Worm (Caenorhabditis elegans) whole organism, mixed stage, embryonic: ENCODE measurements around the gene Y69A2AR.1.
"Not testable (repeated sequence)": the region's sequence is repeated elsewhere in the genome, so short reads cannot be mapped to it uniquely, and the experiment has no call there.

Source experiments
- M03D4.4 ChIP-seq: sonication (generic microtip); optimal IDR thresholded peaks from 2 replicates; lab custom pipeline; 2017; ENCODE audit warnings: mild to moderate bottlenecking, missing genetic modification characterization, missing compliant biosample characterization
- ceh-43 ChIP-seq: fragments of 200-800 bp; sonication (Bioruptor generic); optimal IDR thresholded peaks from 2 replicates; lab custom pipeline; 2018; ENCODE audit warnings: mild to moderate bottlenecking, missing genetic modification characterization, moderate library complexity, missing compliant biosample characterization
- ceh-83 ChIP-seq: fragments of 200-800 bp; sonication (Bioruptor generic); optimal IDR thresholded peaks from 2 replicates; lab custom pipeline; 2018; ENCODE audit warnings: mild to moderate bottlenecking, missing genetic modification characterization, missing compliant biosample characterization
- ces-1 ChIP-seq: fragments of 150-350 bp; optimal IDR thresholded peaks from 2 replicates; lab custom pipeline; 2014; ENCODE audit warnings: missing biosample characterization, missing genetic modification reagents, missing genetic modification characterization
- drap-1 ChIP-seq: fragments of 200-800 bp; sonication (Bioruptor generic); optimal IDR thresholded peaks from 3 replicates; lab custom pipeline; 2018; ENCODE audit warnings: mild to moderate bottlenecking, missing genetic modification characterization, missing compliant biosample characterization
- elt-3 ChIP-seq: fragments of 150-350 bp; optimal IDR thresholded peaks from 2 replicates; lab custom pipeline; 2014; ENCODE audit warnings: missing biosample characterization, missing genetic modification characterization
- flh-1 ChIP-seq: fragments of 200-800 bp; sonication (Bioruptor generic); optimal IDR thresholded peaks from 2 replicates; lab custom pipeline; 2018; ENCODE audit warnings: mild to moderate bottlenecking, missing genetic modification characterization, moderate library complexity, missing compliant biosample characterization
- ham-2 ChIP-seq: fragments of 200-800 bp; sonication (Bioruptor generic); optimal IDR thresholded peaks from 2 replicates; lab custom pipeline; 2018; ENCODE audit warnings: mild to moderate bottlenecking, missing genetic modification characterization, missing compliant biosample characterization
- hlh-1 ChIP-seq: fragments of 150-350 bp; optimal IDR thresholded peaks from 2 replicates; lab custom pipeline; 2014; ENCODE audit warnings: missing biosample characterization, missing genetic modification reagents, missing genetic modification characterization
- lin-32 ChIP-seq: fragments of 200-800 bp; sonication (Bioruptor generic); optimal IDR thresholded peaks from 2 replicates; lab custom pipeline; 2018; ENCODE audit warnings: mild to moderate bottlenecking, missing genetic modification characterization, missing compliant biosample characterization
- lsy-2 ChIP-seq: fragments of 150-350 bp; optimal IDR thresholded peaks from 2 replicates; lab custom pipeline; 2014; ENCODE audit warnings: missing biosample characterization, missing genetic modification characterization
- mab-5 ChIP-seq: fragments of 150-350 bp; optimal IDR thresholded peaks from 2 replicates; lab custom pipeline; 2014; ENCODE audit warnings: missing biosample characterization, missing genetic modification characterization
- mep-1 ChIP-seq: fragments of 150-350 bp; optimal IDR thresholded peaks from 2 replicates; lab custom pipeline; 2017; ENCODE audit warnings: missing biosample characterization, missing genetic modification reagents, missing genetic modification characterization, inconsistent platforms
- mls-2 ChIP-seq: sonication (generic microtip); optimal IDR thresholded peaks from 2 replicates; lab custom pipeline; 2016; ENCODE audit warnings: mild to moderate bottlenecking, missing genetic modification characterization, moderate library complexity, missing compliant biosample characterization
- nhr-237 ChIP-seq: fragments of 150-350 bp; optimal IDR thresholded peaks from 2 replicates; lab custom pipeline; 2014; ENCODE audit warnings: missing biosample characterization, missing genetic modification characterization
- nhr-28 ChIP-seq: fragments of 150-350 bp; optimal IDR thresholded peaks from 2 replicates; lab custom pipeline; 2014; ENCODE audit warnings: missing biosample characterization, missing genetic modification characterization
- nhr-76 ChIP-seq: sonication (generic microtip); optimal IDR thresholded peaks from 2 replicates; lab custom pipeline; 2017; ENCODE audit warnings: missing biosample characterization, missing genetic modification characterization
- sem-2 ChIP-seq: fragments of 200-800 bp; sonication (Bioruptor generic); optimal IDR thresholded peaks from 2 replicates; lab custom pipeline; 2018; ENCODE audit warnings: mild to moderate bottlenecking, missing genetic modification characterization, missing compliant biosample characterization
- snpc-4 ChIP-seq: fragments of 150-350 bp; optimal IDR thresholded peaks from 2 replicates; lab custom pipeline; 2014; ENCODE audit warnings: missing biosample characterization, missing genetic modification characterization
- sptf-1 ChIP-seq: sonication (generic microtip); optimal IDR thresholded peaks from 2 replicates; lab custom pipeline; 2017; ENCODE audit warnings: mild to moderate bottlenecking, missing genetic modification characterization, moderate library complexity, missing compliant biosample characterization
- tbx-8 ChIP-seq: fragments of 200-800 bp; sonication (Bioruptor generic); optimal IDR thresholded peaks from 2 replicates; lab custom pipeline; 2018; ENCODE audit warnings: mild to moderate bottlenecking, missing genetic modification characterization, moderate library complexity, missing compliant biosample characterization
- unc-120 ChIP-seq: sonication (generic microtip); optimal IDR thresholded peaks from 2 replicates; lab custom pipeline; 2017; ENCODE audit warnings: missing genetic modification characterization, missing compliant biosample characterization; ENCODE audit not compliant: poor library complexity, severe bottlenecking
- unc-39 ChIP-seq: fragments of 150-350 bp; optimal IDR thresholded peaks from 2 replicates; lab custom pipeline; 2014; ENCODE audit warnings: missing biosample characterization, missing genetic modification characterization
- unc-62 ChIP-seq: fragments of 150-350 bp; optimal IDR thresholded peaks from 2 replicates; lab custom pipeline; 2014; ENCODE audit warnings: missing biosample characterization, missing genetic modification reagents, missing genetic modification characterization
- zip-8 ChIP-seq: fragments of 150-350 bp; optimal IDR thresholded peaks from 2 replicates; lab custom pipeline; 2014; ENCODE audit warnings: missing biosample characterization, missing genetic modification characterization
- ztf-11 ChIP-seq: fragments of 150-350 bp; optimal IDR thresholded peaks from 2 replicates; lab custom pipeline; 2014; ENCODE audit warnings: missing biosample characterization, missing genetic modification characterization

Y69A2AR.1 gene

DNA sequence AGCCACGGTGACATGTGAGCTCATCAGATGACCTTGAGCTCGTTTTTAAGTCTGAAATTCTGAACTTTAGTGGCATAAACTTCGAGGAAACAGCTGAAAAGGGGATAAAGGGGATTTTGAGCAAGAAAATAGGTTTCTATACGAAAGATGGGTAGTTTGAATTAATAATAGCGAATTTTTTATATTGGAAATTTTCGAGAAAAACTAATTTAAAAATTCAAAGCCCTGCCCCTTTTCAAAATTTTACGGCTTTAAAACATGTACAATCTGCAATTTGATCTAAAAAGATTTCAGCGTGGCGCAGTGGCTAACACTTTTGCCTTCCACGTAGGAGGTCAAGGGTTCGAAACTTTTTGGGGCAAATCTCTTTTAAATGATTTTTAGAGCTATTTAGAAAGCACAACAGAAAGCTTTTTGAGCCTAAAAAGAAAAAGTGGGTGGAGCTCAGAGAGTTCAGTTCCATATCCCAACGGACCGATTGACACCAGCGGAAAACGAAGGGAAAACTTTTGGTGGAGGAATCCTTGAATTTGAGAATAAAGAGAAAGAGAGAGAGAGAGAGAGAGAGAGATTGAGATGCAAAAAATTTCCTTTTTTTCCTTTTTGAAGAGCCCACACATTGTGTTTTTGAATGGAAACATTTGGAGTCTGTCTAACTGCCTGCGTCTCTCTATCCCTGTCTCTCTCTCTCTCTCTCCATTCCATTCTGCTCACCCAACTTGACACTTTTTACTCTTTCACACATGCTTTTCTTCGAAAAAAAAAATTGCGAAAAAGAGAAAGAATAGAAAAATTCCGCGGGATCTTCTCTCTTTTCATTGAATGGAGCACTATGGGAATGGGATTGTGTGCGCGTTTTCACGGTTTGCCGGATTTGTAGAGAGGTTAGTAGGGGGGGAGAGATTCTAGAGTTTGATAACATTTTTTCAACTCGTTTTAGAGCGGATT, 2.6 kb upstream of the Y69A2AR.1 start, which contains the start of gene Y69A2AR.31:
Gene Y69A2AR.31, minus strand, starts transcription at position 51 of the 948 bp plus-strand sequence.
- TF ChIP-seq ces-1 (GFP tag; lab: Kevin White, UChicago) (peak; percentile 14), ztf-11 (tag; lab: Kevin White, UChicago) (no peak)

ce11 chrIV:2664901-2665201, 2.0 kb upstream of the Y69A2AR.1 start:
- TF ChIP-seq mep-1 (tag; lab: Kevin White, UChicago): no peak
- no peak for TF ChIP-seq ham-2
- no peak for TF ChIP-seq M03D4.4 (tag; lab: Kevin White, UChicago)
- TF ChIP-seq ces-1 (GFP tag; lab: Kevin White, UChicago): no peak
- no peak for TF ChIP-seq flh-1 (GFP tag; lab: Kevin White, UChicago)
- no peak for TF ChIP-seq unc-120 (tag; lab: Kevin White, UChicago)
- no peak for TF ChIP-seq nhr-76 (tag; lab: Kevin White, UChicago)
- TF ChIP-seq lin-32: no peak
- TF ChIP-seq sptf-1 (tag; lab: Kevin White, UChicago): no peak
- no peak for TF ChIP-seq mab-5 (tag; lab: Kevin White, UChicago)
- no peak for TF ChIP-seq unc-62 (GFP tag; lab: Kevin White, UChicago)
- no peak for TF ChIP-seq tbx-8
- TF ChIP-seq hlh-1 (tag; lab: Kevin White, UChicago): no peak
- no peak for TF ChIP-seq ceh-43 (GFP tag; lab: Kevin White, UChicago)
- TF ChIP-seq sem-2 (GFP tag; lab: Kevin White, UChicago): no peak

- TF ChIP-seq drap-1 (GFP tag; lab: Kevin White, UChicago) (no peak), unc-62 (GFP tag; lab: Kevin White, UChicago) (peak; percentile 38), unc-39 (tag; lab: Kevin White, UChicago) (no peak), nhr-28 (tag; lab: Kevin White, UChicago) (no peak), unc-120 (tag; lab: Kevin White, UChicago) (peak; percentile 84), ceh-83 (no peak), snpc-4 (tag; lab: Kevin White, UChicago) (no peak), hlh-1 (tag; lab: Kevin White, UChicago) (peak; percentile 97), ztf-11 (tag; lab: Kevin White, UChicago) (no peak), flh-1 (GFP tag; lab: Kevin White, UChicago) (no peak), lin-32 (no peak), M03D4.4 (tag; lab: Kevin White, UChicago) (no peak)
Measured at ce11 chrIV:2665388-2665978, 1.4 kb upstream of the Y69A2AR.1 start.

DNA sequence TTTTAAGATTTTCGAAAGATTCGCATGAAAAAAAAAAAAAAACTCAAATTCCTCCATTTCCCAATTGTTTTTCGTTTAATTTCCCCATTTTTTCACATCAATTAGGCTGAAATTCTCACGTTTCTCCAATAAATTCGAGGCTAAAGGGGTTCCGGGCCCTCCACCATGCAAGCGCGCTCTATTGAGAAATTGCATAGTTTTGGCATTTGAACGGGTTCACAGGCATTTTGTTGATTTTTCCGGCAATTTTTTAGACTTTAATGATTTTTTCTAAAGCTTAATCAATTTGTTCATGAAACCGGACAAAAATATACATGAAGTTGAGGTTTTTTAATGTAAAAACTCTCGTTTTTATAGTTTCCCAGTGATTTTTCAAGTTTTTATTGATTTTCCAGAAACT, 723 bp upstream of the Y69A2AR.1 start:
- TF ChIP-seq M03D4.4 (tag; lab: Kevin White, UChicago) (no peak), unc-39 (tag; lab: Kevin White, UChicago) (no peak), mep-1 (tag; lab: Kevin White, UChicago) (peak; percentile 58), zip-8 (tag; lab: Kevin White, UChicago) (no peak)

- TF ChIP-seq nhr-237 (tag; lab: Kevin White, UChicago) (no peak), lin-32 (no peak), lsy-2 (tag; lab: Kevin White, UChicago) (no peak), elt-3 (tag; lab: Kevin White, UChicago) (no peak), unc-62 (GFP tag; lab: Kevin White, UChicago) (no peak), ceh-43 (GFP tag; lab: Kevin White, UChicago) (no peak), ces-1 (GFP tag; lab: Kevin White, UChicago) (no peak)
Measured at ce11 chrIV:2670664-2671063, 3.8 kb downstream of the Y69A2AR.1 start.

- TF ChIP-seq mls-2 (tag; lab: Kevin White, UChicago); ceh-43 (GFP tag; lab: Kevin White, UChicago); lin-32: not testable (repeated sequence)
Measured at ce11 chrIV:2674915-2675314, 8.1 kb downstream of the Y69A2AR.1 start, which contains the start of gene gpx-4. Gene gpx-4, minus strand, starts transcription at chrIV:2675015.
